Worm (Caenorhabditis elegans) whole organism, mixed stage, embryonic: ENCODE results near the gene ptr-8.
"Not testable (repeated sequence)": the region's sequence is repeated elsewhere in the genome, so short reads cannot be mapped to it uniquely, and the experiment has no call there.

Experiments
- M03D4.4 ChIP-seq: sonication (generic microtip); optimal IDR thresholded peaks from 2 replicates; lab custom pipeline; 2017; ENCODE audit warnings: mild to moderate bottlenecking, missing genetic modification characterization, missing compliant biosample characterization
- bed-3 ChIP-seq: fragments of 200-800 bp; sonication (Bioruptor generic); optimal IDR thresholded peaks from 3 replicates; lab custom pipeline; 2018; ENCODE audit warnings: mild to moderate bottlenecking, missing genetic modification characterization, moderate library complexity, missing compliant biosample characterization
- blmp-1 ChIP-seq: fragments of 150-350 bp; optimal IDR thresholded peaks from 2 replicates; lab custom pipeline; 2014; ENCODE audit warnings: missing biosample characterization, missing genetic modification characterization
- ceh-39 ChIP-seq: fragments of 150-350 bp; optimal IDR thresholded peaks from 2 replicates; lab custom pipeline; 2014; ENCODE audit warnings: missing biosample characterization, missing genetic modification characterization
- ceh-43 ChIP-seq: fragments of 200-800 bp; sonication (Bioruptor generic); optimal IDR thresholded peaks from 2 replicates; lab custom pipeline; 2018; ENCODE audit warnings: mild to moderate bottlenecking, missing genetic modification characterization, moderate library complexity, missing compliant biosample characterization
- ces-1 ChIP-seq: fragments of 150-350 bp; optimal IDR thresholded peaks from 2 replicates; lab custom pipeline; 2014; ENCODE audit warnings: missing biosample characterization, missing genetic modification reagents, missing genetic modification characterization
- drap-1 ChIP-seq: fragments of 200-800 bp; sonication (Bioruptor generic); optimal IDR thresholded peaks from 3 replicates; lab custom pipeline; 2018; ENCODE audit warnings: mild to moderate bottlenecking, missing genetic modification characterization, missing compliant biosample characterization
- elt-1 ChIP-seq: sonication (generic microtip); optimal IDR thresholded peaks from 2 replicates; lab custom pipeline; 2017; ENCODE audit warnings: missing genetic modification characterization, mild to moderate bottlenecking, missing compliant biosample characterization, antibody characterized with exemption, moderate library complexity, borderline replicate concordance; ENCODE audit not compliant: insufficient read depth
- elt-3 ChIP-seq: fragments of 150-350 bp; optimal IDR thresholded peaks from 2 replicates; lab custom pipeline; 2014; ENCODE audit warnings: missing biosample characterization, missing genetic modification characterization
- ham-2 ChIP-seq: fragments of 200-800 bp; sonication (Bioruptor generic); optimal IDR thresholded peaks from 2 replicates; lab custom pipeline; 2018; ENCODE audit warnings: mild to moderate bottlenecking, missing genetic modification characterization, missing compliant biosample characterization
- hlh-1 ChIP-seq: fragments of 150-350 bp; optimal IDR thresholded peaks from 2 replicates; lab custom pipeline; 2014; ENCODE audit warnings: missing biosample characterization, missing genetic modification reagents, missing genetic modification characterization
- lin-32 ChIP-seq: fragments of 200-800 bp; sonication (Bioruptor generic); optimal IDR thresholded peaks from 2 replicates; lab custom pipeline; 2018; ENCODE audit warnings: mild to moderate bottlenecking, missing genetic modification characterization, missing compliant biosample characterization
- lsy-2 ChIP-seq: fragments of 150-350 bp; optimal IDR thresholded peaks from 2 replicates; lab custom pipeline; 2014; ENCODE audit warnings: missing biosample characterization, missing genetic modification characterization
- mab-5 ChIP-seq: fragments of 150-350 bp; optimal IDR thresholded peaks from 2 replicates; lab custom pipeline; 2014; ENCODE audit warnings: missing biosample characterization, missing genetic modification characterization
- mep-1 ChIP-seq: fragments of 150-350 bp; optimal IDR thresholded peaks from 2 replicates; lab custom pipeline; 2017; ENCODE audit warnings: missing biosample characterization, missing genetic modification reagents, missing genetic modification characterization, inconsistent platforms
- nhr-12 ChIP-seq: fragments of 150-350 bp; optimal IDR thresholded peaks from 2 replicates; lab custom pipeline; 2014; ENCODE audit warnings: missing biosample characterization, missing genetic modification characterization
- nhr-2 ChIP-seq: fragments of 150-350 bp; optimal IDR thresholded peaks from 2 replicates; lab custom pipeline; 2014; ENCODE audit warnings: missing biosample characterization, missing genetic modification characterization
- nhr-237 ChIP-seq: fragments of 150-350 bp; optimal IDR thresholded peaks from 2 replicates; lab custom pipeline; 2014; ENCODE audit warnings: missing biosample characterization, missing genetic modification characterization
- nhr-28 ChIP-seq: fragments of 150-350 bp; optimal IDR thresholded peaks from 2 replicates; lab custom pipeline; 2014; ENCODE audit warnings: missing biosample characterization, missing genetic modification characterization
- nhr-76 ChIP-seq: sonication (generic microtip); optimal IDR thresholded peaks from 2 replicates; lab custom pipeline; 2017; ENCODE audit warnings: missing biosample characterization, missing genetic modification characterization
- pha-4 ChIP-seq: fragments of 150-350 bp; optimal IDR thresholded peaks from 2 replicates; lab custom pipeline; 2018; ENCODE audit warnings: missing biosample characterization, missing genetic modification reagents, missing genetic modification characterization
- sem-2 ChIP-seq: fragments of 200-800 bp; sonication (Bioruptor generic); optimal IDR thresholded peaks from 2 replicates; lab custom pipeline; 2018; ENCODE audit warnings: mild to moderate bottlenecking, missing genetic modification characterization, missing compliant biosample characterization
- snpc-4 ChIP-seq: fragments of 150-350 bp; optimal IDR thresholded peaks from 2 replicates; lab custom pipeline; 2014; ENCODE audit warnings: missing biosample characterization, missing genetic modification characterization
- sptf-1 ChIP-seq: sonication (generic microtip); optimal IDR thresholded peaks from 2 replicates; lab custom pipeline; 2017; ENCODE audit warnings: mild to moderate bottlenecking, missing genetic modification characterization, moderate library complexity, missing compliant biosample characterization
- tbx-8 ChIP-seq: fragments of 200-800 bp; sonication (Bioruptor generic); optimal IDR thresholded peaks from 2 replicates; lab custom pipeline; 2018; ENCODE audit warnings: mild to moderate bottlenecking, missing genetic modification characterization, moderate library complexity, missing compliant biosample characterization
- unc-120 ChIP-seq: sonication (generic microtip); optimal IDR thresholded peaks from 2 replicates; lab custom pipeline; 2017; ENCODE audit warnings: missing genetic modification characterization, missing compliant biosample characterization; ENCODE audit not compliant: poor library complexity, severe bottlenecking
- unc-39 ChIP-seq: fragments of 150-350 bp; optimal IDR thresholded peaks from 2 replicates; lab custom pipeline; 2014; ENCODE audit warnings: missing biosample characterization, missing genetic modification characterization
- unc-62 ChIP-seq: fragments of 150-350 bp; optimal IDR thresholded peaks from 2 replicates; lab custom pipeline; 2014; ENCODE audit warnings: missing biosample characterization, missing genetic modification reagents, missing genetic modification characterization
- zip-8 ChIP-seq: fragments of 150-350 bp; optimal IDR thresholded peaks from 2 replicates; lab custom pipeline; 2014; ENCODE audit warnings: missing biosample characterization, missing genetic modification characterization
- ztf-11 ChIP-seq: fragments of 150-350 bp; optimal IDR thresholded peaks from 2 replicates; lab custom pipeline; 2014; ENCODE audit warnings: missing biosample characterization, missing genetic modification characterization

The ptr-8 gene

DNA sequence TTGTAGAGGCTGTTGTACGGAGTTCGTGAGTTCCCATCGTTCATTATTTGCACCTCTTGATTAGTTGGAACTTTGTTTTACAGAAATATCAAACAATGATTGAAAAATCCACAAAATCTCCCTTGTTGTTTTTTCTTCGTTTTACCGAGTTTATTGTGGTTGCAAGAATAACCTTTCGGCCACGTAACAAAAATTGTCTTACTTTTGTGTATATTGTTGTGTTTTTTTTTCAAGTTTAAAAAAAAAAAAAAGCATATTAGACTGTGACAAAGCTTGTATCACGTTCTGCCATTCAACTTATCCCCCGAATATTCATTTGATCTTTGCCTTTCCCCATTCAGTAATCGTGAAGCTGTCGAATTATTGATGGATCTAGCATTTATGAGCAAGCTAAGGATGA is 28.1 kb downstream of the ptr-8 start, which contains the start of gene F44F4.10:
F44F4.10 (minus strand) TSS at position 101 of the 400 bp plus-strand sequence.
- no peak for TF ChIP-seq lsy-2
- TF ChIP-seq blmp-1 = no peak
- no peak for TF ChIP-seq bed-3 (GFP tag; lab: Kevin White, UChicago)
- TF ChIP-seq drap-1 (GFP tag; lab: Kevin White, UChicago) = no peak
- TF ChIP-seq elt-1 (tag; lab: Kevin White, UChicago) = no peak
- no peak for TF ChIP-seq unc-120 (tag; lab: Kevin White, UChicago)
- TF ChIP-seq nhr-28 (tag; lab: Kevin White, UChicago) = no peak
- no peak for TF ChIP-seq ztf-11
- TF ChIP-seq mep-1 (tag; lab: Kevin White, UChicago) = no peak
- no peak for TF ChIP-seq ceh-39
- TF ChIP-seq ceh-43 (GFP tag; lab: Kevin White, UChicago) = no peak
- TF ChIP-seq tbx-8 (GFP tag; lab: Kevin White, UChicago) = no peak
- TF ChIP-seq pha-4 (tag; lab: Kevin White, UChicago) = no peak
- no peak for TF ChIP-seq sptf-1 (tag; lab: Kevin White, UChicago)
- TF ChIP-seq mab-5 (tag; lab: Kevin White, UChicago) = no peak

DNA sequence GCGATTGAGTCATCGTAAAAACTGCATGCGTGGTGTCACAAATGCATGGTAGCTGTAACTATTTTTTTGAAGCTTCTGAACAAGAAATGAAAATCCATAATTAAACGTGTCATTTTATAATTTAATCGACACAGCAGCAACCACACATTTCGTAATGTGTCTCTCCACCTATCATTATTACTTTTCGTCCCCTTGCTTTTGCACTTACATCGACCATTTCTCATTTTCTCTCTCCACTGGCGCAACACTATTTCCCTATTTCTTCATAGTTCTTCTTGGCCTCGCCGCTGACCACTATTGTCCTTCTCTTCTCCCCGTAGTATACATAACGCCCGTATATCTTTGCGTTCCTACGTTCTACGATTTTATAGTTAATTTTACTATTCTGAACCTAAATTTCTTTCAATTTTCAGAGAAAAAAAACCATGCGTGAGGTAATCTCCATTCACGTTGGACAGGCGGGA is 29.2 kb downstream of the ptr-8 start, which contains the start of gene tba-4:
tba-4 (plus strand) TSS at position 414 of the 464 bp plus-strand sequence.
- TF ChIP-seq unc-62 (GFP tag; lab: Kevin White, UChicago) (no peak), sem-2 (GFP tag; lab: Kevin White, UChicago) (no peak), mab-5 (tag; lab: Kevin White, UChicago) (no peak), lsy-2 (no peak), nhr-2 (tag; lab: Kevin White, UChicago) (no peak), nhr-12 (tag; lab: Kevin White, UChicago) (no peak), ceh-39 (no peak), bed-3 (GFP tag; lab: Kevin White, UChicago) (no peak), ham-2 (GFP tag; lab: Kevin White, UChicago) (no peak), drap-1 (GFP tag; lab: Kevin White, UChicago) (no peak), lin-32 (GFP tag; lab: Kevin White, UChicago) (no peak), ztf-11 (no peak), tbx-8 (GFP tag; lab: Kevin White, UChicago) (no peak), hlh-1 (tag; lab: Kevin White, UChicago) (no peak), sptf-1 (tag; lab: Kevin White, UChicago) (no peak), ceh-43 (GFP tag; lab: Kevin White, UChicago) (no peak), nhr-76 (tag; lab: Kevin White, UChicago) (no peak), snpc-4 (tag; lab: Kevin White, UChicago) (no peak), unc-39 (tag; lab: Kevin White, UChicago) (no peak), M03D4.4 (tag; lab: Kevin White, UChicago) (no peak)

ce11 chrII:10922874-10923273 is 33.8 kb downstream of the ptr-8 start, which contains the start of gene Y19D2B.1:
Y19D2B.1 (minus strand) TSS chrII:10922974.
- TF ChIP-seq nhr-2 (tag; lab: Kevin White, UChicago); pha-4 (tag; lab: Kevin White, UChicago); drap-1 (GFP tag; lab: Kevin White, UChicago): not testable (repeated sequence)

- TF ChIP-seq ces-1 (no peak), nhr-28 (tag; lab: Kevin White, UChicago) (no peak), elt-3 (tag; lab: Kevin White, UChicago) (no peak), zip-8 (tag; lab: Kevin White, UChicago) (no peak), nhr-2 (tag; lab: Kevin White, UChicago) (no peak), sptf-1 (tag; lab: Kevin White, UChicago) (no peak), mep-1 (tag; lab: Kevin White, UChicago) (no peak), pha-4 (tag; lab: Kevin White, UChicago) (no peak)
These were observed 34.9 kb downstream of the ptr-8 start, which contains the start of gene Y19D2B.2 for ce11 chrII:10923948-10924347. Y19D2B.2 (plus strand) TSS chrII:10924248.

DNA sequence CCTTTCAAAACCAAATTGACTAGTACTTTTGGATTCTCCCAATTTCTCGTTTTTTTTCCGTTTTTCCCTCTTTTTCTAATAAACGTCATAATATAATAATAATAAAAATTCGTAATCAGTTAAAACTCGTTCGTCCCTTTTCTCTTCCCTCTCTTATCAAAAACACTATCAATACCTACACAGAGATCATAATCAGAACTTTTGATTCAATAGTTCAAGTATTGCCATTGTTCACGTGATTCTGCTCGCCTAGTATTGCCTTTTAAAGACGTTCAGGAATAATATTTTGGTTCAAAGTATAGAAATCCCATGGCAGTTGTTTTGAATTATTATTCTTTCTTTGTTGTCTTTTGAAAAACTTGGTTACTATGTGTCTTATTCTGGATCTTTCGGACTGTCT is 35.6 kb downstream of the ptr-8 start:
- TF ChIP-seq nhr-76 (tag; lab: Kevin White, UChicago) (no peak), ztf-11 (no peak), pha-4 (tag; lab: Kevin White, UChicago) (no peak), ham-2 (GFP tag; lab: Kevin White, UChicago) (no peak), nhr-237 (tag; lab: Kevin White, UChicago) (no peak), lin-32 (GFP tag; lab: Kevin White, UChicago) (no peak)
